Fruit fly (Drosophila melanogaster) whole organism, embryonic: ENCODE results near the gene dls.

Source experiments
- Abd-B ChIP-seq: fragments of 200-800 bp; sonication (Bioruptor generic); optimal IDR thresholded peaks from 2 replicates; lab custom pipeline; 2018; ENCODE audit warnings: missing biosample characterization, mild to moderate bottlenecking, missing genetic modification characterization, moderate library complexity
- Asciz ChIP-seq: fragments of 200-800 bp; sonication (Bioruptor generic); optimal IDR thresholded peaks from 2 replicates; lab custom pipeline; 2017; ENCODE audit warnings: missing biosample characterization, mild to moderate bottlenecking, missing genetic modification characterization, missing genetic modification reagents
- CG10209 ChIP-seq: fragments of 200-800 bp; sonication (Bioruptor generic); optimal IDR thresholded peaks from 3 replicates; lab custom pipeline; 2017; ENCODE audit warnings: missing biosample characterization, mild to moderate bottlenecking, missing genetic modification characterization, missing genetic modification reagents
- CG10654 ChIP-seq: fragments of 200-800 bp; sonication (Bioruptor generic); optimal IDR thresholded peaks from 2 replicates; lab custom pipeline; 2016; ENCODE audit warnings: missing biosample characterization, missing genetic modification characterization
- CG12104 ChIP-seq: fragments of 200-800 bp; sonication (Bioruptor generic); optimal IDR thresholded peaks from 3 replicates; lab custom pipeline; 2016; ENCODE audit warnings: missing biosample characterization, missing genetic modification characterization
- CG12219 ChIP-seq: fragments of 200-800 bp; sonication (Bioruptor generic); optimal IDR thresholded peaks from 3 replicates; lab custom pipeline; 2018; ENCODE audit warnings: missing biosample characterization, mild to moderate bottlenecking, missing genetic modification characterization
- CG12942 ChIP-seq: fragments of 200-800 bp; sonication (Bioruptor generic); optimal IDR thresholded peaks from 3 replicates; lab custom pipeline; 2016; ENCODE audit warnings: missing biosample characterization, missing genetic modification characterization
- CG15479 ChIP-seq: fragments of 200-800 bp; sonication (Bioruptor generic); optimal IDR thresholded peaks from 3 replicates; lab custom pipeline; 2019; ENCODE audit warnings: missing biosample characterization, mild to moderate bottlenecking, missing genetic modification characterization, moderate library complexity
- CG17385 ChIP-seq: fragments of 200-800 bp; sonication (Bioruptor generic); optimal IDR thresholded peaks from 3 replicates; lab custom pipeline; 2018; ENCODE audit warnings: missing biosample characterization, mild to moderate bottlenecking, missing genetic modification characterization
- CG17802 ChIP-seq: fragments of 200-800 bp; sonication (Bioruptor generic); optimal IDR thresholded peaks from 2 replicates; lab custom pipeline; 2018; ENCODE audit warnings: missing biosample characterization, mild to moderate bottlenecking, missing genetic modification characterization, moderate library complexity
- CG1792 ChIP-seq: fragments of 200-800 bp; sonication (Bioruptor generic); optimal IDR thresholded peaks from 2 replicates; lab custom pipeline; 2016; ENCODE audit warnings: missing biosample characterization, missing genetic modification characterization
- CG31224 ChIP-seq: fragments of 200-800 bp; sonication (Bioruptor generic); IDR thresholded peaks from 2 replicates; pipeline ENCODE4 v1.3.6; 2022; ENCODE audit warnings: missing biosample characterization, missing genetic modification characterization
- CG3281 ChIP-seq: fragments of 200-800 bp; sonication (Bioruptor generic); optimal IDR thresholded peaks from 3 replicates; lab custom pipeline; 2017; ENCODE audit warnings: missing biosample characterization, mild to moderate bottlenecking, missing genetic modification characterization
- CG4424 ChIP-seq: fragments of 200-800 bp; sonication (Bioruptor generic); optimal IDR thresholded peaks from 3 replicates; lab custom pipeline; 2016; ENCODE audit warnings: missing biosample characterization, missing genetic modification characterization
- CG7928 ChIP-seq: fragments of 200-800 bp; sonication (Bioruptor generic); optimal IDR thresholded peaks from 2 replicates; lab custom pipeline; 2017; ENCODE audit warnings: missing biosample characterization, mild to moderate bottlenecking, missing genetic modification characterization
- CG8388 ChIP-seq: fragments of 200-800 bp; sonication (Bioruptor generic); optimal IDR thresholded peaks from 2 replicates; lab custom pipeline; 2019; ENCODE audit warnings: missing biosample characterization, mild to moderate bottlenecking, missing genetic modification characterization, moderate library complexity
- CG8944 ChIP-seq: fragments of 200-800 bp; sonication (Bioruptor generic); optimal IDR thresholded peaks from 3 replicates; lab custom pipeline; 2016; ENCODE audit warnings: missing biosample characterization, missing genetic modification characterization
- CG9215 ChIP-seq: fragments of 200-800 bp; sonication (Bioruptor generic); IDR thresholded peaks from 2 replicates; pipeline ENCODE4 v1.3.6; 2022; ENCODE audit warnings: missing biosample characterization, missing genetic modification characterization
- Doc2 ChIP-seq: fragments of 200-800 bp; sonication (Bioruptor generic); IDR thresholded peaks from 2 replicates; pipeline ENCODE4 v1.3.6; 2022; ENCODE audit warnings: missing biosample characterization, missing genetic modification characterization
- Doc3 ChIP-seq: fragments of 200-800 bp; sonication (Bioruptor generic); IDR thresholded peaks from 3 replicates; pipeline ENCODE4 v1.3.6; 2022; ENCODE audit warnings: missing biosample characterization, missing genetic modification characterization; ENCODE audit not compliant: partially characterized antibody
- Eip74EF ChIP-seq, 2 experiments: fragments of 200-800 bp in 1 of 2; fragments of >200 bp in 1 of 2; sonication (Bioruptor generic) in 1 of 2; optimal IDR thresholded peaks; 2 replicates each; lab custom pipeline; 2017 to 2019; ENCODE audit warnings: missing biosample characterization in 2 of 2, missing genetic modification characterization in 2 of 2, mild to moderate bottlenecking in 1 of 2, moderate library complexity in 1 of 2
- Fer3 ChIP-seq: fragments of 200-800 bp; sonication (Bioruptor generic); optimal IDR thresholded peaks from 2 replicates; lab custom pipeline; 2018; ENCODE audit warnings: missing biosample characterization, mild to moderate bottlenecking, missing genetic modification characterization, moderate library complexity
- Hey ChIP-seq: fragments of 200-800 bp; sonication (Bioruptor generic); optimal IDR thresholded peaks from 3 replicates; lab custom pipeline; 2018; ENCODE audit warnings: missing biosample characterization, mild to moderate bottlenecking, missing genetic modification characterization
- Med ChIP-seq: fragments of 200-800 bp; sonication (Bioruptor generic); peaks from one replicate; lab custom pipeline; 2016; ENCODE audit warnings: missing biosample characterization, missing genetic modification characterization, mild to moderate bottlenecking, inconsistent platforms, moderate library complexity
- PHDP ChIP-seq: fragments of 200-800 bp; sonication (Bioruptor generic); optimal IDR thresholded peaks from 3 replicates; lab custom pipeline; 2018; ENCODE audit warnings: missing biosample characterization, mild to moderate bottlenecking, missing genetic modification characterization, moderate library complexity
- Sox100B ChIP-seq: fragments of 200-800 bp; sonication (Bioruptor generic); optimal IDR thresholded peaks from 3 replicates; lab custom pipeline; 2018; ENCODE audit warnings: missing biosample characterization, mild to moderate bottlenecking, missing genetic modification characterization
- Sry-δ ChIP-seq: fragments of 200-800 bp; sonication (Bioruptor generic); optimal IDR thresholded peaks from 2 replicates; lab custom pipeline; 2016; ENCODE audit warnings: missing biosample characterization, missing genetic modification characterization
- Vsx1 ChIP-seq: fragments of 200-800 bp; sonication (Bioruptor generic); optimal IDR thresholded peaks from 2 replicates; lab custom pipeline; 2017; ENCODE audit warnings: missing biosample characterization, mild to moderate bottlenecking, missing genetic modification characterization, missing genetic modification reagents
- az2 ChIP-seq: fragments of 200-800 bp; sonication (Bioruptor generic); optimal IDR thresholded peaks from 3 replicates; lab custom pipeline; 2016; ENCODE audit warnings: missing biosample characterization, missing genetic modification characterization
- br ChIP-seq: fragments of >200 bp; optimal IDR thresholded peaks from 2 replicates; lab custom pipeline; 2017
- caup ChIP-seq: fragments of 200-800 bp; sonication (Bioruptor generic); optimal IDR thresholded peaks from 3 replicates; lab custom pipeline; 2017; ENCODE audit warnings: missing biosample characterization, mild to moderate bottlenecking, missing genetic modification characterization, moderate library complexity; ENCODE audit not compliant: severe bottlenecking
- cg ChIP-seq: fragments of 200-800 bp; sonication (Bioruptor generic); optimal IDR thresholded peaks from 3 replicates; lab custom pipeline; 2019; ENCODE audit warnings: missing biosample characterization, mild to moderate bottlenecking, missing genetic modification characterization, moderate library complexity
- crol ChIP-seq: fragments of 200-800 bp; sonication (Bioruptor generic); IDR thresholded peaks from 2 replicates; pipeline ENCODE4 v1.3.6; 2022; ENCODE audit warnings: missing biosample characterization, missing genetic modification characterization
- dmrt99B ChIP-seq: fragments of 200-800 bp; sonication (Bioruptor generic); optimal IDR thresholded peaks from 2 replicates; lab custom pipeline; 2018; ENCODE audit warnings: missing biosample characterization, mild to moderate bottlenecking, missing genetic modification characterization, moderate library complexity
- dysf ChIP-seq: fragments of 200-800 bp; sonication (Bioruptor generic); IDR thresholded peaks from 3 replicates; pipeline ENCODE4 v1.3.6; 2022; ENCODE audit warnings: missing biosample characterization, missing genetic modification characterization
- gem ChIP-seq: fragments of 200-800 bp; sonication (Bioruptor generic); optimal IDR thresholded peaks from 2 replicates; lab custom pipeline; 2019; ENCODE audit warnings: missing biosample characterization, mild to moderate bottlenecking, missing genetic modification characterization, moderate library complexity
- kni ChIP-seq: fragments of 200-800 bp; sonication (Bioruptor generic); optimal IDR thresholded peaks from 3 replicates; lab custom pipeline; 2017; ENCODE audit warnings: mild to moderate bottlenecking, missing biosample characterization, missing genetic modification reagents, missing genetic modification characterization
- nom ChIP-seq: fragments of 200-800 bp; sonication (Bioruptor generic); optimal IDR thresholded peaks from 2 replicates; lab custom pipeline; 2017; ENCODE audit warnings: missing biosample characterization, missing genetic modification characterization, mild to moderate bottlenecking, moderate library complexity, missing genetic modification reagents
- odd ChIP-seq: fragments of 200-800 bp; sonication (Bioruptor generic); optimal IDR thresholded peaks from 2 replicates; lab custom pipeline; 2017; ENCODE audit warnings: missing biosample characterization, mild to moderate bottlenecking, missing genetic modification characterization
- pros ChIP-seq: fragments of 200-800 bp; sonication (Bioruptor generic); optimal IDR thresholded peaks from 3 replicates; lab custom pipeline; 2019; ENCODE audit warnings: missing biosample characterization, mild to moderate bottlenecking, missing genetic modification characterization, moderate library complexity
- ranshi ChIP-seq: fragments of 200-800 bp; sonication (Bioruptor generic); IDR thresholded peaks from 2 replicates; pipeline ENCODE4 v1.3.6; 2022; ENCODE audit warnings: missing biosample characterization, missing genetic modification characterization
- repo ChIP-seq: fragments of 200-800 bp; sonication (Bioruptor generic); optimal IDR thresholded peaks from 2 replicates; lab custom pipeline; 2016; ENCODE audit warnings: missing biosample characterization, missing genetic modification characterization
- row ChIP-seq: fragments of 200-800 bp; sonication (Bioruptor generic); IDR thresholded peaks from 3 replicates; pipeline ENCODE4 v1.3.6; 2022; ENCODE audit warnings: missing biosample characterization, missing genetic modification characterization
- tna ChIP-seq: fragments of 200-800 bp; sonication (Bioruptor generic); IDR thresholded peaks from 2 replicates; pipeline ENCODE4 v1.3.6; 2022; ENCODE audit warnings: missing biosample characterization, missing genetic modification characterization; ENCODE audit not compliant: partially characterized antibody
- toy ChIP-seq: fragments of 200-800 bp; sonication (Bioruptor generic); IDR thresholded peaks from 2 replicates; pipeline ENCODE4 v1.3.6; 2022; ENCODE audit warnings: missing biosample characterization, missing genetic modification characterization
- trem ChIP-seq: fragments of 200-800 bp; optimal IDR thresholded peaks from 3 replicates; lab custom pipeline; 2019; ENCODE audit warnings: missing biosample characterization, mild to moderate bottlenecking, missing genetic modification characterization, moderate library complexity
- wek ChIP-seq: fragments of 200-800 bp; sonication (Bioruptor generic); optimal IDR thresholded peaks from 3 replicates; lab custom pipeline; 2018; ENCODE audit warnings: missing biosample characterization, mild to moderate bottlenecking, missing genetic modification characterization, moderate library complexity

dls gene

DNA sequence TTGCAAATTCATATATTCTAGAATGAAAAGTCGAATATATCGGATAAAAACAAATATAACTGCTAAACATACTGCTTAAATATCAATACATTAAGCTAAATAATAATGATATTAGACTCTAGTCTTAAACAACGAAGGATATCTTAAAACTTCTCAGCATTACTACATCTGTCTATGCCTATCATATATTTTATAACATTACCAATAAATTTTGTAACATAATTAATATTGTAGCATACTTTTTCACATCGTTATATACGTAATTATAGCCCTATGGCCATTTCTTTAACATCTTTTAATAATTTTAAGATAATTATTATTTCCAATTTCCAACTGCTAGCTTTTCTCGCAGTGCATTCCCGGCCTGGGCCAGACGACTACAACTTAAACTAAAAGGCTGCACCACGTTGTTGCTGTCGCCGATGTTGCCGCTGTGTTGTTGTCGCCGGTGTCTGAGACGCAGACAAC, 28.3 kb upstream of the dls start (continued):
- TF ChIP-seq odd (GFP tag; lab: Kevin White, UChicago): peak; percentile 31
- TF ChIP-seq row (GFP tag; lab: Robert Waterston, UW): peak; percentile 46; the same call in 2 of the 3 replicates
- TF ChIP-seq Sox100B (GFP tag; lab: Kevin White, UChicago): peak; percentile 59
- TF ChIP-seq CG3281 (GFP tag; lab: Kevin White, UChicago): peak; percentile 1
- TF ChIP-seq CG12104: peak; percentile 6
- TF ChIP-seq Med: peak; percentile 65
- peak in 1 of 2 experiments; percentile 3 for TF ChIP-seq Eip74EF (GFP tag; optimal IDR thresholded peaks at IDR 0.05; lab: Kevin White, UChicago)
- peak; percentile 7 for TF ChIP-seq PHDP (tag; lab: Kevin White, UChicago)
- peak; percentile 35 for TF ChIP-seq CG17385
- TF ChIP-seq CG10209 (GFP tag; lab: Kevin White, UChicago): peak; percentile 40
- TF ChIP-seq CG4424 (GFP tag; lab: Kevin White, UChicago): peak; percentile 40
- TF ChIP-seq Fer3 (tag; lab: Kevin White, UChicago): no peak
- TF ChIP-seq az2: peak; percentile 18
- TF ChIP-seq dysf (GFP tag; lab: Robert Waterston, UW): 0 out of 3 replicates have a peak, but pooled peaks have one; percentile 27
- no peak for TF ChIP-seq CG17802

DNA sequence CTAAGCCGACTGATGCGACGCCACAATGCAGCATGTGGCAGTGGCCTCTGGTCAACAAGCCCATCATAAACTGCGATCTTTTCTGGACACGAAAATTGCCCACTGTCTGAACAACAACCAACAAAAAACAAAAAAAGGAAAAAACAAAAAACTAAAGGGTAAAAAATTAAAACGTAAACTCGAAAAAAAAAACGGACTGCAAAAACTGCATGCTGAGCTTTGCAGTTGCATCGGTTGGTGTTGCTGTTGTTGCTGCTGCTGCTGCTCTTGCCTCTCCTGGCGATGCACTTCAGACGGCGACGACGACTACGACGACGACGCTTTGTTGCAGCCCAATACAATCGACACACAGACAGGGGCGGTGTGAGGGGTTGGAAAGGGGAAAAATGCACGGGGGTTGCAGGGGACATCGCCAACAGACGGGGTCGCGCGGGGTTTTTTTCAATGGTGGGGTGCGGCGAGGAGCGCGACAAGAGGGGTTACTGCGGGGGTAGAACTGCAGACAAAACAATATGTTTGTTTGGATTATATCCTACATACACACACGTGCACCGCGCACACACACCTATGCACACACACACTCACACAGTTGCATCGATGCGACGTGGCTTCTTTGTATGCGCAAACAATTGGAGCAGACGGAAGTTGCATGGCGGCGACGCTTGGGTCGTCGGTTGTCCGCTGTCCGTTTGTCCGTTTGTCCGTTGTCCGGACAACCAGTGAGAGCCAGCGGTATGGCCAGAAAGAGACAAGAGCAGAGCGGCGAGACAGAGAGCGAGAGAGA, 27.1 kb upstream of the dls start:
- TF ChIP-seq CG12219 (no peak), caup (no peak), ranshi (no peak), Asciz (GFP tag; lab: Kevin White, UChicago) (no peak), pros (GFP tag; lab: Kevin White, UChicago) (peak; percentile 71), CG8388 (no peak), CG12942 (GFP tag; lab: Kevin White, UChicago) (no peak), Doc2 (GFP tag; lab: Robert Waterston, UW) (0 out of 2 replicates have a peak, but pooled peaks have one; percentile 27), CG15479 (GFP tag; lab: Kevin White, UChicago) (no peak), CG7928 (GFP tag; lab: Kevin White, UChicago) (no peak), Abd-B (GFP tag; lab: Kevin White, UChicago) (no peak), tna (no peak), repo (GFP tag; lab: Kevin White, UChicago) (no peak), nom (GFP tag; lab: Kevin White, UChicago) (peak; percentile 88), cg (GFP tag; lab: Kevin White, UChicago) (peak; percentile 53), CG31224 (GFP tag; lab: Robert Waterston, UW) (no peak), Doc3 (0 out of 3 replicates have a peak, but pooled peaks have one; percentile 11), toy (GFP tag; lab: Robert Waterston, UW) (no peak), CG9215 (GFP tag; lab: Robert Waterston, UW) (no peak), trem (tag; lab: Kevin White, UChicago) (no peak), br (lab: Kevin White, UChicago) (no peak), CG8944 (GFP tag; lab: Kevin White, UChicago) (no peak), kni (GFP tag; lab: Kevin White, UChicago) (peak; percentile 33), Vsx1 (GFP tag; lab: Kevin White, UChicago) (no peak), Sry-δ (no peak), wek (GFP tag; lab: Kevin White, UChicago) (no peak), crol (peak; percentile 94), Hey (tag; lab: Kevin White, UChicago) (no peak), gem (tag; lab: Kevin White, UChicago) (no peak), dmrt99B (no peak), CG1792 (GFP tag; lab: Kevin White, UChicago) (no peak), CG10654 (GFP tag; lab: Kevin White, UChicago) (no peak)
